Worm (Caenorhabditis elegans) whole organism, L1 larva: ENCODE results near the gene ZK757.2.
A peak's percentile ranks its signal among the peaks of the same experiment; 100 is the strongest.

ENCODE experiments used
- C16A3.4 ChIP-seq: fragments of 150-350 bp; optimal IDR thresholded peaks from 2 replicates; lab custom pipeline; 2014; ENCODE audit warnings: missing biosample characterization, missing genetic modification characterization
- F16B12.6 ChIP-seq: fragments of 150-350 bp; optimal IDR thresholded peaks from 2 replicates; lab custom pipeline; 2014; ENCODE audit warnings: missing biosample characterization, missing genetic modification characterization
- ceh-82 ChIP-seq, 3 experiments: fragments of 150-350 bp in 1 of 3; sonication (generic microtip) in 2 of 3; optimal IDR thresholded peaks; 2 replicates each; lab custom pipeline; 2014 to 2017; ENCODE audit warnings: missing biosample characterization in 3 of 3, missing genetic modification characterization in 3 of 3
- ceh-88 ChIP-seq: fragments of 200-800 bp; sonication (Bioruptor generic); IDR thresholded peaks from 2 replicates; pipeline ENCODE4 v1.3.6; 2022; ENCODE audit warnings: missing genetic modification characterization, missing compliant biosample characterization
- ceh-90 ChIP-seq: sonication (generic microtip); optimal IDR thresholded peaks from 2 replicates; lab custom pipeline; 2016; ENCODE audit warnings: missing genetic modification characterization, missing compliant biosample characterization
- efl-1 ChIP-seq, 4 experiments: fragments of 150-350 bp; optimal IDR thresholded peaks in 3 of 4; peaks in 1 of 4; 1 replicate in 1 of 4; 2 replicates in 3 of 4; lab custom pipeline; 2014; ENCODE audit warnings: missing biosample characterization in 2 of 4, missing genetic modification characterization in 2 of 4, missing genetic modification reagents in 2 of 4
- efl-3 ChIP-seq: fragments of 200-800 bp; sonication (Bioruptor generic); optimal IDR thresholded peaks from 2 replicates; lab custom pipeline; 2018; ENCODE audit warnings: mild to moderate bottlenecking, missing genetic modification characterization, missing compliant biosample characterization
- egl-27 ChIP-seq, 2 experiments: fragments of 150-350 bp in 1 of 2; sonication (generic microtip); optimal IDR thresholded peaks; 3 replicates each; lab custom pipeline; 2017 to 2018; ENCODE audit warnings: missing biosample characterization in 2 of 2, missing genetic modification characterization in 2 of 2, missing genetic modification reagents in 2 of 2
- elt-2 ChIP-seq: sonication (generic microtip); optimal IDR thresholded peaks from 2 replicates; lab custom pipeline; 2016; ENCODE audit warnings: missing genetic modification characterization, mild to moderate bottlenecking, inconsistent platforms, missing compliant biosample characterization, missing genetic modification reagents
- elt-3 ChIP-seq, 6 experiments: fragments of 150-350 bp in 1 of 6; sonication (generic microtip); optimal IDR thresholded peaks; 2 replicates each; lab custom pipeline; 2017 to 2018; ENCODE audit warnings: missing biosample characterization in 6 of 6, missing genetic modification characterization in 6 of 6, inconsistent platforms in 1 of 6
- ets-5 ChIP-seq: fragments of 200-800 bp; sonication (Bioruptor generic); IDR thresholded peaks from 2 replicates; pipeline ENCODE4 v1.3.6; 2022; ENCODE audit warnings: missing genetic modification characterization, missing compliant biosample characterization
- fkh-10 ChIP-seq: sonication (generic microtip); optimal IDR thresholded peaks from 2 replicates; lab custom pipeline; 2017; ENCODE audit warnings: missing biosample characterization, missing genetic modification reagents, missing genetic modification characterization
- fkh-4 ChIP-seq: sonication (generic microtip); optimal IDR thresholded peaks from 2 replicates; lab custom pipeline; 2016; ENCODE audit warnings: missing compliant biosample characterization, missing genetic modification characterization, borderline replicate concordance
- hlh-4 ChIP-seq: sonication (generic microtip); optimal IDR thresholded peaks from 2 replicates; lab custom pipeline; 2016; ENCODE audit warnings: mild to moderate bottlenecking, missing genetic modification characterization, missing compliant biosample characterization
- hpl-2 ChIP-seq: fragments of 150-350 bp; optimal IDR thresholded peaks from 2 replicates; lab custom pipeline; 2014; ENCODE audit warnings: missing biosample characterization, missing genetic modification reagents, missing genetic modification characterization
- irx-1 ChIP-seq: sonication (generic microtip); optimal IDR thresholded peaks from 2 replicates; lab custom pipeline; 2016; ENCODE audit warnings: missing genetic modification characterization, missing compliant biosample characterization
- lin-13 ChIP-seq: fragments of 150-350 bp; optimal IDR thresholded peaks from 2 replicates; lab custom pipeline; 2014; ENCODE audit warnings: missing biosample characterization, missing genetic modification reagents, missing genetic modification characterization
- lin-14 ChIP-seq: fragments of 200-800 bp; sonication (Bioruptor generic); optimal IDR thresholded peaks from 2 replicates; lab custom pipeline; 2018; ENCODE audit warnings: mild to moderate bottlenecking, missing genetic modification characterization, moderate library complexity, missing compliant biosample characterization
- lin-15B ChIP-seq: fragments of 150-350 bp; sonication (generic microtip); optimal IDR thresholded peaks from 3 replicates; lab custom pipeline; 2014; ENCODE audit warnings: missing biosample characterization, missing genetic modification characterization
- lin-35 ChIP-seq, 2 experiments: fragments of 150-350 bp; optimal IDR thresholded peaks; 2 replicates each; lab custom pipeline; 2014; ENCODE audit warnings: missing biosample characterization in 2 of 2, missing genetic modification characterization in 2 of 2, missing genetic modification reagents in 2 of 2
- mep-1 ChIP-seq: fragments of 150-350 bp; optimal IDR thresholded peaks from 2 replicates; lab custom pipeline; 2014; ENCODE audit warnings: missing biosample characterization, missing genetic modification characterization
- nhr-11 ChIP-seq: fragments of 150-350 bp; optimal IDR thresholded peaks from 2 replicates; lab custom pipeline; 2014; ENCODE audit warnings: missing biosample characterization, missing genetic modification characterization
- nhr-12 ChIP-seq: sonication (generic microtip); optimal IDR thresholded peaks from 2 replicates; lab custom pipeline; 2017; ENCODE audit warnings: missing biosample characterization, missing genetic modification characterization
- nhr-19 ChIP-seq: fragments of 200-800 bp; sonication (Bioruptor generic); conservative IDR thresholded peaks from 2 replicates; pipeline ENCODE4 v1.3.6; 2022; ENCODE audit warnings: missing genetic modification characterization, missing compliant biosample characterization
- nhr-20 ChIP-seq: sonication (generic microtip); optimal IDR thresholded peaks from 2 replicates; lab custom pipeline; 2016; ENCODE audit warnings: mild to moderate bottlenecking, missing genetic modification characterization, missing compliant biosample characterization
- nhr-28 ChIP-seq: fragments of 150-350 bp; optimal IDR thresholded peaks from 2 replicates; lab custom pipeline; 2014; ENCODE audit warnings: missing biosample characterization, missing genetic modification characterization
- nhr-71 ChIP-seq: sonication (generic microtip); optimal IDR thresholded peaks from 2 replicates; lab custom pipeline; 2016; ENCODE audit warnings: mild to moderate bottlenecking, missing genetic modification characterization, moderate library complexity, missing compliant biosample characterization
- nhr-76 ChIP-seq: sonication (generic microtip); optimal IDR thresholded peaks from 2 replicates; lab custom pipeline; 2017; ENCODE audit warnings: missing biosample characterization, missing genetic modification characterization
- nhr-85 ChIP-seq: sonication (generic microtip); peaks from one replicate; lab custom pipeline; 2016; ENCODE audit warnings: missing genetic modification characterization, inconsistent platforms, missing compliant biosample characterization
- nhr-90 ChIP-seq: sonication (generic microtip); optimal IDR thresholded peaks from 2 replicates; lab custom pipeline; 2016; ENCODE audit warnings: mild to moderate bottlenecking, missing genetic modification characterization, missing compliant biosample characterization; ENCODE audit not compliant: poor library complexity
- pag-3 ChIP-seq: sonication (generic microtip); optimal IDR thresholded peaks from 2 replicates; lab custom pipeline; 2017; ENCODE audit warnings: missing genetic modification characterization, mild to moderate bottlenecking, missing compliant biosample characterization, antibody characterized with exemption, borderline replicate concordance; ENCODE audit not compliant: insufficient read depth
- pax-3 ChIP-seq: fragments of 200-800 bp; sonication (Bioruptor generic); optimal IDR thresholded peaks from 2 replicates; lab custom pipeline; 2018; ENCODE audit warnings: mild to moderate bottlenecking, missing genetic modification characterization, moderate library complexity, missing compliant biosample characterization
- skn-1 ChIP-seq: fragments of 150-350 bp; optimal IDR thresholded peaks from 2 replicates; lab custom pipeline; 2014; ENCODE audit warnings: missing biosample characterization, missing genetic modification characterization
- snu-23 ChIP-seq: sonication (generic microtip); optimal IDR thresholded peaks from 2 replicates; lab custom pipeline; 2016; ENCODE audit warnings: missing genetic modification characterization, missing compliant biosample characterization
- sox-4 ChIP-seq: sonication (generic microtip); optimal IDR thresholded peaks from 2 replicates; lab custom pipeline; 2016; ENCODE audit warnings: missing genetic modification characterization, missing compliant biosample characterization
- swsn-7 ChIP-seq: sonication (generic microtip); optimal IDR thresholded peaks from 2 replicates; lab custom pipeline; 2016; ENCODE audit warnings: missing genetic modification characterization, missing compliant biosample characterization
- tbx-2 ChIP-seq: sonication (generic microtip); optimal IDR thresholded peaks from 2 replicates; lab custom pipeline; 2016; ENCODE audit warnings: missing genetic modification characterization, missing compliant biosample characterization
- unc-62 ChIP-seq: fragments of 150-350 bp; optimal IDR thresholded peaks from 2 replicates; lab custom pipeline; 2014; ENCODE audit warnings: missing biosample characterization, missing genetic modification reagents, missing genetic modification characterization
- unc-86 ChIP-seq: sonication (generic microtip); optimal IDR thresholded peaks from 2 replicates; lab custom pipeline; 2016; ENCODE audit warnings: missing genetic modification characterization, missing compliant biosample characterization
- zag-1 ChIP-seq: fragments of 150-350 bp; optimal IDR thresholded peaks from 2 replicates; lab custom pipeline; 2014; ENCODE audit warnings: missing biosample characterization, missing genetic modification characterization
- zip-4 ChIP-seq: fragments of 200-800 bp; sonication (Bioruptor generic); optimal IDR thresholded peaks from 2 replicates; lab custom pipeline; 2018; ENCODE audit warnings: mild to moderate bottlenecking, missing genetic modification characterization, moderate library complexity, missing compliant biosample characterization
- ztf-4 ChIP-seq: fragments of 150-350 bp; optimal IDR thresholded peaks from 2 replicates; lab custom pipeline; 2014; ENCODE audit warnings: missing biosample characterization, missing genetic modification characterization

The ZK757.2 gene

DNA sequence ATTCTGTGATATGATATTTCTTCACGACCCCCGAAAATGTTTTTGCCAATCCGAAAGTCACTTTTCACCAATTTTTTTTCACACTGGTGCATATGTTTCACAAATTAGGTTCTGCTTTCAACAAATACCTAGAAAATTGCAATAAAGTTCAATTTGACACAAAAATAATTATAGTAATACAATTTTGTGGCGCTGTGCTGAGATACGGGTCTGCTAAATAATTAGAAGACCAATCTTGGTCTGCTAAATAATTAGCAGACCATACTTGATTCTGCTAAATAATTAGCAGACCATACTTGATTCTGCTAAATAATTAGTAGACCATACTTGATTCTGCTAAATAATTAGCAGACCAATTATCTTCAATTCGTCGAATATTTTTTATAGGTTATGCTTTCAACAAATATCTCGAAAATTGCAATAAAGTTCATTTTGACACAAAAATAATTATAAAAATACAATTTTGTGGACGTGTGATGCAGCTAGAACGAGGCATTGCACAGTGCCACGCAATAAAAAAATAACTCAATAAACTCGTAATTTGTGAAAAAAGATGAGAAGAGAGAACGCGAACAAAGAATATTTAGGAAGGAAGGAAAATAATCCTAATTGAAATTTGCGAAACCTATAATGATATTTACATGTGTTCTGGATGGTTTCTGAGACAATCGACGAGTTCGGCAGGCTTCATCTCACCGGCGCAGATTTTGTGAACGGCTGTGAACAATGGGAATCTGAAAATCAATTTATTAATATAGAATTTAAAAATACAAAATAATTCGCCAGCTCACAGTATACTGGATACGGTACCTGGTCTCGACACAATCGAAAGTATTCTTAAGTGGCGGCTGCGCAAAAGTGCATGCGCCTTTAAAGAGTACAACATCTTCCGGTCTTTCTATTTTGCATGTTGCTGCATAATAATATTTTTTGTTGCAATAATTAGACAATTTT, 24.8 kb downstream of the ZK757.2 start:
- TF ChIP-seq lin-15B (no peak), efl-1 (optimal IDR thresholded peaks at IDR 0.05; lab: Kevin White, UChicago) (no peak), efl-1 (GFP tag; optimal IDR thresholded peaks at IDR 0.05 in 1 of 2; lab: Kevin White, UChicago) (peak in 1 of 2 experiments; percentile 71)
- TF ChIP-seq, all 84 proteins: peak for 1

DNA sequence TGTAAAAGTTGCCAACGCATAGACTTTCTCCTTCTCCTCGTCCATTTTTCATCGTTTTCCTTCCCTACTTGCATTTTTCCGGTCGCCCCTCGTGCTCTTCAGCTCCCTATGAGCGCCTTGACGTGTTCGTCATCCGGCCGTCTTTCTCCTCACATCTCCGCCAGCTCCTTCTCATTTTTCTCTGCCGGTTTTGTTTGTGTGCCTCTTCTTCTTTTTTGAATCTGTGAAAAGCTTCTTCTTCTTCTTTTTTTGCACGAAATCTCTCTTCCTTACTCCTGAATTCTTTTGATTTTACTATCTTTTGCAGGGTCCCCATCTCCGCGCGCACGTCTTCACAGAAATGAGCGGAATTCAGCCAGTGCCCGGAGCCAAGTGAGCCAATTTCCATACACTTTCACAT, 27.2 kb downstream of the ZK757.2 start, which contains the start of gene K11H3.3:
Gene K11H3.3 (plus strand): TSS at position 308 of the 400 bp plus-strand sequence.
- peak; percentile 59 for TF ChIP-seq lin-14
- peak in 1 of 3 experiments; percentile 0 for TF ChIP-seq ceh-82 (tag; optimal IDR thresholded peaks at IDR 0.05; lab: Kevin White, UChicago)
- TF ChIP-seq swsn-7 (tag; lab: Kevin White, UChicago), result no peak
- no peak for TF ChIP-seq lin-13 (GFP tag; lab: Kevin White, UChicago)
- TF ChIP-seq nhr-20 (tag; lab: Kevin White, UChicago), result no peak
- TF ChIP-seq efl-1 (optimal IDR thresholded peaks at IDR 0.05; lab: Kevin White, UChicago), result no peak
- peak in 1 of 2 experiments; percentile 42 for TF ChIP-seq efl-1 (GFP tag; optimal IDR thresholded peaks at IDR 0.05 in 1 of 2; lab: Kevin White, UChicago)

DNA sequence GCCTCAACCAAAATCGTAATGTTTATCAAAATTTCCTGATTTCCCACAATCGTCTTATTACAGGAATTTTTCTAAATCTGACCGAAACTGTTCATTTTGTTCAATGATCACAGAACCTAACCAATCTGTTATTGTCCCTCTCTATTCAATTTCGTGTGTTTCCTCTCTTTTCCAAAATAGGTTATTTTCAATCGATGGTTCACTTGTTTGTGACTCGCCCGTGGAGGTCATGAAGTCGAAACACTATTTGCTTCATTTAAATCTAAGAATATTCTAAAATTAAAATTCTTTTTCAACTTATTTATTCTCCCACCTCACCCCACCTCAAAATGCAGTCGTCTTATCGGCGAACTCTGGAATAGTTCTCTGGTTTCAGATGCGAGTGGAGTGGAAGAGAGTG, 27.9 kb downstream of the ZK757.2 start:
- TF ChIP-seq fkh-10 (GFP tag; lab: Kevin White, UChicago) (no peak), snu-23 (GFP tag; lab: Kevin White, UChicago) (peak; percentile 5), lin-35 (GFP tag; optimal IDR thresholded peaks at IDR 0.05; lab: Kevin White, UChicago) (peak in 1 of 2 experiments; percentile 8), nhr-19 (GFP tag; lab: Robert Waterston, UW) (peak; percentile 10; the same call in 1 of the 2 replicates), nhr-71 (tag; lab: Kevin White, UChicago) (peak; percentile 7), mep-1 (tag; lab: Kevin White, UChicago) (peak; percentile 28), nhr-90 (peak; percentile 0), nhr-85 (tag; lab: Kevin White, UChicago) (peak; percentile 64), ets-5 (GFP tag; lab: Robert Waterston, UW) (no peak), lin-14 (peak; percentile 31), efl-3 (no peak)

DNA sequence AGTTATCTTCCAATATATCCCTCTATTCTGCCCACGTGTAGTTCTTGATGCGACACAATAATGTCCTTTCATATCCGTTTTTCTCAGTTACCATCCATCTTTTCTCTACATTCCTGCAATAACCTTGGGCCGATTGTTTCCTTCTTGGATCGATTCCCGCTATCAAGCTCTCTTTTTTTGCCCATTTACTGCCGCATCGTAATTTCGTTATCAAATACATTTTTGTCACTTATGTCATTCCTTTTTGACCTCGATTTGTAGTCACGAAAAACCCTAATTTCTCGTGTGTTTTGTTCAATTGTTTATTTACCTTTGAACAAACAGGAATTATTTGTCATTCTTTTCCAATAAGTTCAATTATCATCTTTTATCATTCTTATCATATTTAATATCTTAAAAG, 28.8 kb downstream of the ZK757.2 start:
- TF ChIP-seq zag-1, result no peak
- TF ChIP-seq tbx-2, result no peak
- no peak for TF ChIP-seq fkh-4
- TF ChIP-seq nhr-71 (tag; lab: Kevin White, UChicago), result peak; percentile 59
- TF ChIP-seq ztf-4 (tag; lab: Kevin White, UChicago), result no peak
- TF ChIP-seq elt-3 (tag; optimal IDR thresholded peaks at IDR 0.05; lab: Kevin White, UChicago), result peak in 5 of 6 experiments; percentile 3 to 71 (median 57)
- TF ChIP-seq egl-27 (tag; optimal IDR thresholded peaks at IDR 0.05; lab: Kevin White, UChicago), result peak in 1 of 2 experiments; percentile 29
- peak; percentile 57 for TF ChIP-seq nhr-85 (tag; lab: Kevin White, UChicago)
- TF ChIP-seq fkh-10 (GFP tag; lab: Kevin White, UChicago), result no peak
- peak; percentile 38 for TF ChIP-seq nhr-90
- no peak for TF ChIP-seq nhr-11 (tag; lab: Kevin White, UChicago)
- no peak for TF ChIP-seq efl-1 (optimal IDR thresholded peaks at IDR 0.05; lab: Kevin White, UChicago)
- TF ChIP-seq efl-1 (GFP tag; optimal IDR thresholded peaks at IDR 0.05 in 1 of 2; lab: Kevin White, UChicago), result no peak
- TF ChIP-seq ceh-88, result no peak
- peak; percentile 62 for TF ChIP-seq lin-14
- TF ChIP-seq pax-3 (tag; lab: Kevin White, UChicago), result no peak
- TF ChIP-seq zip-4, result no peak
- TF ChIP-seq unc-62 (GFP tag; lab: Kevin White, UChicago), result no peak
- TF ChIP-seq skn-1 (tag; lab: Kevin White, UChicago), result no peak
- no peak for TF ChIP-seq ceh-90 (tag; lab: Kevin White, UChicago)
- no peak for TF ChIP-seq nhr-76 (tag; lab: Kevin White, UChicago)
- TF ChIP-seq unc-86 (tag; lab: Kevin White, UChicago), result no peak
- no peak for TF ChIP-seq ceh-82 (tag; optimal IDR thresholded peaks at IDR 0.05; lab: Kevin White, UChicago)
- TF ChIP-seq C16A3.4 (tag; lab: Kevin White, UChicago), result no peak
- TF ChIP-seq sox-4 (tag; lab: Kevin White, UChicago), result no peak
- no peak for TF ChIP-seq nhr-12 (tag; lab: Kevin White, UChicago)
- TF ChIP-seq F16B12.6 (tag; lab: Kevin White, UChicago), result no peak
- TF ChIP-seq irx-1, result no peak
- no peak for TF ChIP-seq lin-13 (GFP tag; lab: Kevin White, UChicago)
- TF ChIP-seq nhr-28, result no peak
- peak; percentile 1 for TF ChIP-seq elt-2 (tag; lab: Kevin White, UChicago)
- TF ChIP-seq hlh-4 (tag; lab: Kevin White, UChicago), result no peak
- peak; percentile 29 for TF ChIP-seq pag-3 (tag; lab: Kevin White, UChicago)
- no peak for TF ChIP-seq hpl-2
